Fruit fly (Drosophila melanogaster) whole organism, prepupa: ENCODE data around the gene FucT6.

Source experiments
- Blimp-1 ChIP-seq: fragments of 200-800 bp; sonication (Bioruptor generic); optimal IDR thresholded peaks from 3 replicates; lab custom pipeline; 2017; ENCODE audit warnings: missing biosample characterization, missing genetic modification characterization, mild to moderate bottlenecking, moderate library complexity, missing genetic modification reagents
- CG10631 ChIP-seq: fragments of 200-800 bp; sonication (Bioruptor generic); optimal IDR thresholded peaks from 2 replicates; lab custom pipeline; 2016; ENCODE audit warnings: missing biosample characterization, missing genetic modification characterization
- CG10669 ChIP-seq: fragments of 200-800 bp; sonication (Bioruptor generic); optimal IDR thresholded peaks from 3 replicates; lab custom pipeline; 2018; ENCODE audit warnings: missing biosample characterization, mild to moderate bottlenecking, missing genetic modification characterization, moderate library complexity
- CG11294 ChIP-seq: fragments of 200-800 bp; sonication (Bioruptor generic); IDR thresholded peaks from 2 replicates; pipeline ENCODE4 v1.3.6; 2022; ENCODE audit warnings: missing biosample characterization, missing genetic modification characterization
- CG11902 ChIP-seq: fragments of 200-800 bp; sonication (Bioruptor generic); optimal IDR thresholded peaks from 3 replicates; lab custom pipeline; 2016; ENCODE audit warnings: missing biosample characterization, missing genetic modification characterization
- CG15336 ChIP-seq: fragments of 200-800 bp; sonication (Bioruptor generic); IDR thresholded peaks from 2 replicates; pipeline ENCODE4 v1.3.6; 2022; ENCODE audit warnings: missing biosample characterization, missing genetic modification characterization
- CG16779 ChIP-seq: fragments of 200-800 bp; sonication (Bioruptor generic); optimal IDR thresholded peaks from 3 replicates; lab custom pipeline; 2017; ENCODE audit warnings: missing biosample characterization, mild to moderate bottlenecking, missing genetic modification characterization
- CG3032 ChIP-seq: fragments of 200-800 bp; optimal IDR thresholded peaks from 2 replicates; lab custom pipeline; 2019; ENCODE audit warnings: missing biosample characterization, mild to moderate bottlenecking, missing genetic modification characterization, moderate library complexity
- CG31627 ChIP-seq: fragments of 200-800 bp; sonication (Bioruptor generic); optimal IDR thresholded peaks from 3 replicates; lab custom pipeline; 2016; ENCODE audit warnings: missing biosample characterization, missing genetic modification characterization
- CG32006 ChIP-seq: fragments of 200-800 bp; sonication (Bioruptor generic); optimal IDR thresholded peaks from 3 replicates; lab custom pipeline; 2017; ENCODE audit warnings: missing biosample characterization, mild to moderate bottlenecking, missing genetic modification characterization
- CG34406 ChIP-seq: fragments of 200-800 bp; sonication (Bioruptor generic); optimal IDR thresholded peaks from 3 replicates; lab custom pipeline; 2016; ENCODE audit warnings: missing biosample characterization, missing genetic modification characterization
- CG4318 ChIP-seq: fragments of 200-800 bp; sonication (Bioruptor generic); optimal IDR thresholded peaks from 3 replicates; lab custom pipeline; 2017; ENCODE audit warnings: missing biosample characterization, mild to moderate bottlenecking, missing genetic modification characterization
- CG6163 ChIP-seq: fragments of 200-800 bp; sonication (Bioruptor generic); IDR thresholded peaks from 3 replicates; pipeline ENCODE4 v1.3.6; 2022; ENCODE audit warnings: missing biosample characterization, missing genetic modification characterization
- CG6276 ChIP-seq: fragments of 200-800 bp; sonication (Bioruptor generic); optimal IDR thresholded peaks from 2 replicates; lab custom pipeline; 2017; ENCODE audit warnings: missing biosample characterization, mild to moderate bottlenecking, missing genetic modification characterization
- CG6792 ChIP-seq: fragments of 200-800 bp; sonication (Bioruptor generic); optimal IDR thresholded peaks from 3 replicates; lab custom pipeline; 2016; ENCODE audit warnings: missing biosample characterization, missing genetic modification characterization
- CG7368 ChIP-seq: fragments of 200-800 bp; sonication (Bioruptor generic); optimal IDR thresholded peaks from 3 replicates; lab custom pipeline; 2016; ENCODE audit warnings: missing biosample characterization, missing genetic modification characterization
- CG8319 ChIP-seq: fragments of 200-800 bp; sonication (Bioruptor generic); optimal IDR thresholded peaks from 3 replicates; lab custom pipeline; 2016; ENCODE audit warnings: missing biosample characterization, missing genetic modification characterization
- CG8632 ChIP-seq: fragments of 200-800 bp; sonication (Bioruptor generic); optimal IDR thresholded peaks from 3 replicates; lab custom pipeline; 2016; ENCODE audit warnings: missing biosample characterization, missing genetic modification characterization
- CG9139 ChIP-seq: fragments of 200-800 bp; sonication (Bioruptor generic); optimal IDR thresholded peaks from 3 replicates; lab custom pipeline; 2017; ENCODE audit warnings: missing biosample characterization, mild to moderate bottlenecking, missing genetic modification characterization
- Eip78C ChIP-seq: fragments of 200-800 bp; sonication (Bioruptor generic); peaks from one replicate; lab custom pipeline; 2016; ENCODE audit warnings: missing biosample characterization, missing genetic modification characterization
- Eip93F ChIP-seq: fragments of 200-800 bp; sonication (Bioruptor generic); optimal IDR thresholded peaks from 2 replicates; lab custom pipeline; 2016; ENCODE audit warnings: missing biosample characterization, mild to moderate bottlenecking, missing genetic modification characterization
- Ets21C ChIP-seq: fragments of 200-800 bp; sonication (Bioruptor generic); optimal IDR thresholded peaks from 3 replicates; lab custom pipeline; 2016; ENCODE audit warnings: missing biosample characterization, missing genetic modification characterization
- Ets96B ChIP-seq: fragments of 200-800 bp; optimal IDR thresholded peaks from 2 replicates; lab custom pipeline; 2019; ENCODE audit warnings: missing biosample characterization, mild to moderate bottlenecking, missing genetic modification characterization, moderate library complexity
- Gug ChIP-seq: fragments of 200-800 bp; sonication (Bioruptor generic); IDR thresholded peaks from 2 replicates; pipeline ENCODE4 v1.3.6; 2022; ENCODE audit warnings: missing biosample characterization, missing genetic modification characterization
- Hr38 ChIP-seq: sonication (Bioruptor generic); optimal IDR thresholded peaks from 2 replicates; lab custom pipeline; 2016; ENCODE audit warnings: missing biosample characterization, missing genetic modification characterization
- Hr39 ChIP-seq: fragments of 200-800 bp; sonication (Bioruptor generic); optimal IDR thresholded peaks from 2 replicates; lab custom pipeline; 2016; ENCODE audit warnings: missing biosample characterization, missing genetic modification characterization
- Hr4 ChIP-seq: fragments of 200-800 bp; sonication (Bioruptor generic); optimal IDR thresholded peaks from 3 replicates; lab custom pipeline; 2016; ENCODE audit warnings: missing biosample characterization, missing genetic modification characterization
- Lpt ChIP-seq: fragments of 200-800 bp; sonication (Bioruptor generic); optimal IDR thresholded peaks from 3 replicates; lab custom pipeline; 2016; ENCODE audit warnings: missing biosample characterization, missing genetic modification characterization
- Met ChIP-seq: fragments of 200-800 bp; sonication (Bioruptor generic); optimal IDR thresholded peaks from 3 replicates; lab custom pipeline; 2016; ENCODE audit warnings: missing biosample characterization, missing genetic modification characterization
- OdsH ChIP-seq: fragments of 200-800 bp; sonication (Bioruptor generic); optimal IDR thresholded peaks from 3 replicates; lab custom pipeline; 2016; ENCODE audit warnings: missing biosample characterization, missing genetic modification characterization
- Smox ChIP-seq: fragments of 200-800 bp; sonication (Bioruptor generic); optimal IDR thresholded peaks from 3 replicates; lab custom pipeline; 2016; ENCODE audit warnings: missing biosample characterization, missing genetic modification characterization
- achi ChIP-seq: fragments of 200-800 bp; sonication (Bioruptor generic); optimal IDR thresholded peaks from 3 replicates; lab custom pipeline; 2016; ENCODE audit warnings: missing biosample characterization, missing genetic modification characterization
- acj6 ChIP-seq: fragments of 200-800 bp; sonication (Bioruptor generic); optimal IDR thresholded peaks from 3 replicates; lab custom pipeline; 2016; ENCODE audit warnings: missing biosample characterization, missing genetic modification characterization
- cyc ChIP-seq: fragments of 200-800 bp; sonication (Bioruptor generic); optimal IDR thresholded peaks from 3 replicates; lab custom pipeline; 2016; ENCODE audit warnings: missing biosample characterization, missing genetic modification characterization
- dac ChIP-seq: fragments of 200-800 bp; sonication (Bioruptor generic); optimal IDR thresholded peaks from 2 replicates; lab custom pipeline; 2017; ENCODE audit warnings: missing biosample characterization, mild to moderate bottlenecking, missing genetic modification characterization
- dsx ChIP-seq: fragments of 200-800 bp; optimal IDR thresholded peaks from 3 replicates; lab custom pipeline; 2019; ENCODE audit warnings: missing biosample characterization, mild to moderate bottlenecking, missing genetic modification characterization, moderate library complexity; ENCODE audit not compliant: poor library complexity, severe bottlenecking
- eg ChIP-seq: fragments of 200-800 bp; sonication (Bioruptor generic); IDR thresholded peaks from 3 replicates; pipeline ENCODE4 v1.3.6; 2022; ENCODE audit warnings: missing biosample characterization, missing genetic modification characterization
- esn ChIP-seq: fragments of 200-800 bp; sonication (Bioruptor generic); optimal IDR thresholded peaks from 2 replicates; lab custom pipeline; 2016; ENCODE audit warnings: missing biosample characterization, mild to moderate bottlenecking, missing genetic modification characterization, moderate library complexity
- fd59A ChIP-seq: fragments of 200-800 bp; sonication (Bioruptor generic); optimal IDR thresholded peaks from 2 replicates; lab custom pipeline; 2017; ENCODE audit warnings: missing biosample characterization, mild to moderate bottlenecking, missing genetic modification characterization, missing genetic modification reagents
- fd85E ChIP-seq: fragments of 200-800 bp; sonication (Bioruptor generic); optimal IDR thresholded peaks from 3 replicates; lab custom pipeline; 2016; ENCODE audit warnings: missing biosample characterization, missing genetic modification characterization
- lz ChIP-seq: fragments of 200-800 bp; sonication (Bioruptor generic); optimal IDR thresholded peaks from 3 replicates; lab custom pipeline; 2016; ENCODE audit warnings: missing biosample characterization, missing genetic modification characterization
- net ChIP-seq: fragments of 200-800 bp; sonication (Bioruptor generic); optimal IDR thresholded peaks from 3 replicates; lab custom pipeline; 2016; ENCODE audit warnings: missing biosample characterization, missing genetic modification characterization
- pdm3 ChIP-seq: fragments of 200-800 bp; sonication (Bioruptor generic); optimal IDR thresholded peaks from 3 replicates; lab custom pipeline; 2016; ENCODE audit warnings: missing biosample characterization, missing genetic modification characterization
- spab ChIP-seq: fragments of 200-800 bp; sonication (Bioruptor generic); optimal IDR thresholded peaks from 2 replicates; lab custom pipeline; 2017; ENCODE audit warnings: missing biosample characterization, mild to moderate bottlenecking, missing genetic modification characterization, missing genetic modification reagents
- ss ChIP-seq, 2 experiments: fragments of 200-800 bp; sonication (Bioruptor generic); optimal IDR thresholded peaks; 2 replicates in 1 of 2; 3 replicates in 1 of 2; lab custom pipeline; 2017 to 2018; ENCODE audit warnings: mild to moderate bottlenecking in 2 of 2, missing biosample characterization in 2 of 2, missing genetic modification characterization in 2 of 2, moderate library complexity in 1 of 2
- svp ChIP-seq: fragments of 200-800 bp; sonication (Bioruptor generic); peaks from one replicate; lab custom pipeline; 2016; ENCODE audit warnings: missing biosample characterization, missing genetic modification characterization
- topi ChIP-seq: fragments of 200-800 bp; sonication (Bioruptor generic); optimal IDR thresholded peaks from 3 replicates; lab custom pipeline; 2016; ENCODE audit warnings: missing biosample characterization, missing genetic modification characterization
- vri ChIP-seq: fragments of 200-800 bp; sonication (Bioruptor generic); optimal IDR thresholded peaks from 3 replicates; lab custom pipeline; 2016; ENCODE audit warnings: missing biosample characterization, mild to moderate bottlenecking, missing genetic modification characterization

Gene FucT6

dm6 chrX:11714529-11715262 lies 4.9 kb upstream of the FucT6 start (continued):
- TF ChIP-seq dac (GFP tag; lab: Kevin White, UChicago) (peak; percentile 31), eg (peak; percentile 73), CG34406 (peak; percentile 46), CG32006 (GFP tag; lab: Kevin White, UChicago) (peak; percentile 66), lz (peak; percentile 58), ss (GFP tag; optimal IDR thresholded peaks at IDR 0.05; lab: Kevin White, UChicago) (peak in 1 of 2 experiments; percentile 42), CG15336 (peak; percentile 67), CG11294 (peak; percentile 55), CG16779 (tag; lab: Kevin White, UChicago) (peak; percentile 14), CG11902 (GFP tag; lab: Kevin White, UChicago) (no peak), net (GFP tag; lab: Kevin White, UChicago) (no peak), Gug (GFP tag; lab: Robert Waterston, UW) (peak; percentile 51), dsx (no peak)

dm6 chrX:11713808-11714528 lies 4.2 kb upstream of the FucT6 start:
- no peak for TF ChIP-seq esn (GFP tag; lab: Kevin White, UChicago)
- TF ChIP-seq Lpt: peak; percentile 59
- no peak for TF ChIP-seq CG34406
- no peak for TF ChIP-seq svp
- peak; percentile 27 for TF ChIP-seq spab (GFP tag; lab: Kevin White, UChicago)
- TF ChIP-seq eg: 0 out of 3 replicates have a peak, but pooled peaks have one; percentile 43
- no peak for TF ChIP-seq CG3032 (tag; lab: Kevin White, UChicago)
- TF ChIP-seq CG31627 (GFP tag; lab: Kevin White, UChicago): no peak
- TF ChIP-seq fd59A (GFP tag; lab: Kevin White, UChicago): peak; percentile 24
- TF ChIP-seq CG16779 (tag; lab: Kevin White, UChicago): peak; percentile 33
- TF ChIP-seq CG8632 (GFP tag; lab: Kevin White, UChicago): peak; percentile 41
- no peak for TF ChIP-seq CG4318 (GFP tag; lab: Kevin White, UChicago)
- TF ChIP-seq Blimp-1 (GFP tag; lab: Kevin White, UChicago): no peak
- peak; percentile 9 for TF ChIP-seq CG6792 (GFP tag; lab: Kevin White, UChicago)
- TF ChIP-seq dac (GFP tag; lab: Kevin White, UChicago): no peak
- no peak for TF ChIP-seq Eip93F (GFP tag; lab: Kevin White, UChicago)
- no peak for TF ChIP-seq lz
- TF ChIP-seq CG10669: peak; percentile 23
- peak; percentile 6 for TF ChIP-seq Ets96B (tag; lab: Kevin White, UChicago)
- peak; percentile 66 to 87 for TF ChIP-seq ss (GFP tag; optimal IDR thresholded peaks at IDR 0.05; lab: Kevin White, UChicago)
- peak; percentile 45 for TF ChIP-seq CG9139 (GFP tag; lab: Kevin White, UChicago)
- no peak for TF ChIP-seq Hr39 (GFP tag; lab: Kevin White, UChicago)
- TF ChIP-seq CG11902 (GFP tag; lab: Kevin White, UChicago): no peak
- TF ChIP-seq CG6163 (GFP tag; lab: Robert Waterston, UW): no peak; the same call in 2 of the 3 replicates
- TF ChIP-seq OdsH (GFP tag; lab: Kevin White, UChicago): no peak
- no peak for TF ChIP-seq Hr38 (GFP tag; lab: Kevin White, UChicago)
- TF ChIP-seq Eip78C: peak; percentile 70
- no peak for TF ChIP-seq topi (GFP tag; lab: Kevin White, UChicago)
- TF ChIP-seq CG10631 (GFP tag; lab: Kevin White, UChicago): no peak
- no peak for TF ChIP-seq CG7368
- TF ChIP-seq pdm3 (GFP tag; lab: Kevin White, UChicago): no peak
- peak; percentile 5 for TF ChIP-seq fd85E
- TF ChIP-seq Met (GFP tag; lab: Kevin White, UChicago): peak; percentile 5
- no peak for TF ChIP-seq Ets21C (GFP tag; lab: Kevin White, UChicago)
- TF ChIP-seq vri (GFP tag; lab: Kevin White, UChicago): peak; percentile 68
- no peak for TF ChIP-seq CG8319 (GFP tag; lab: Kevin White, UChicago)
- TF ChIP-seq acj6 (GFP tag; lab: Kevin White, UChicago): no peak
- peak; percentile 40 for TF ChIP-seq achi (GFP tag; lab: Kevin White, UChicago)
- TF ChIP-seq Hr4 (GFP tag; lab: Kevin White, UChicago): no peak
- TF ChIP-seq CG6276 (GFP tag; lab: Kevin White, UChicago): peak; percentile 57
- TF ChIP-seq cyc: no peak
- TF ChIP-seq Smox (GFP tag; lab: Kevin White, UChicago): peak; percentile 32
